Fruit fly (Drosophila melanogaster) whole organism, embryonic: ENCODE data around the gene CG31948.

ENCODE experiments used
- Awh ChIP-seq: fragments of 200-800 bp; sonication (Bioruptor generic); IDR thresholded peaks from 2 replicates; pipeline ENCODE4, ENCODE4 v1.3.6; 2022; ENCODE audit warnings: missing biosample characterization, missing genetic modification characterization
- BEAF-32 ChIP-seq: fragments of 200-800 bp; sonication (Bioruptor generic); optimal IDR thresholded peaks from 3 replicates; lab custom pipeline; 2017; ENCODE audit warnings: missing biosample characterization, missing genetic modification characterization, mild to moderate bottlenecking, moderate library complexity, missing genetic modification reagents
- CG10431 ChIP-seq: fragments of 200-800 bp; sonication (Bioruptor generic); optimal IDR thresholded peaks from 3 replicates; lab custom pipeline; 2018; ENCODE audit warnings: missing biosample characterization, mild to moderate bottlenecking, missing genetic modification characterization
- CG10543 ChIP-seq: fragments of 200-800 bp; sonication (Bioruptor generic); optimal IDR thresholded peaks from 3 replicates; lab custom pipeline; 2017; ENCODE audit warnings: missing biosample characterization, mild to moderate bottlenecking, missing genetic modification characterization, moderate library complexity
- CG10979 ChIP-seq: fragments of 200-800 bp; sonication (Bioruptor generic); optimal IDR thresholded peaks from 2 replicates; lab custom pipeline; 2018; ENCODE audit warnings: missing biosample characterization, mild to moderate bottlenecking, missing genetic modification characterization, moderate library complexity
- CG12744 ChIP-seq: fragments of 200-800 bp; sonication (Bioruptor generic); optimal IDR thresholded peaks from 2 replicates; lab custom pipeline; 2016; ENCODE audit warnings: missing biosample characterization, missing genetic modification characterization
- CG13624 ChIP-seq: fragments of 200-800 bp; sonication (Bioruptor generic); optimal IDR thresholded peaks from 2 replicates; lab custom pipeline; 2016; ENCODE audit warnings: missing biosample characterization, missing genetic modification characterization
- CG14710 ChIP-seq: fragments of 200-800 bp; sonication (Bioruptor generic); optimal IDR thresholded peaks from 3 replicates; lab custom pipeline; 2019; ENCODE audit warnings: missing biosample characterization, mild to moderate bottlenecking, missing genetic modification characterization, moderate library complexity
- CG14860 ChIP-seq: fragments of 200-800 bp; sonication (Bioruptor generic); IDR thresholded peaks from 3 replicates; pipeline ENCODE4 v1.3.6; 2022; ENCODE audit warnings: missing biosample characterization, missing genetic modification characterization; ENCODE audit not compliant: partially characterized antibody
- CG14965 ChIP-seq: fragments of 200-800 bp; sonication (Bioruptor generic); optimal IDR thresholded peaks from 2 replicates; lab custom pipeline; 2016; ENCODE audit warnings: missing biosample characterization, missing genetic modification characterization, borderline replicate concordance
- CG17829 ChIP-seq: fragments of 200-800 bp; optimal IDR thresholded peaks from 2 replicates; lab custom pipeline; 2019; ENCODE audit warnings: missing biosample characterization, mild to moderate bottlenecking, missing genetic modification characterization, moderate library complexity
- CG18011 ChIP-seq: fragments of 200-800 bp; sonication (Bioruptor generic); optimal IDR thresholded peaks from 2 replicates; lab custom pipeline; 2017; ENCODE audit warnings: missing biosample characterization, missing genetic modification characterization, mild to moderate bottlenecking, moderate library complexity, missing genotype
- CG18262 ChIP-seq: fragments of 200-800 bp; optimal IDR thresholded peaks from 3 replicates; lab custom pipeline; 2019; ENCODE audit warnings: missing biosample characterization, mild to moderate bottlenecking, missing genetic modification characterization, moderate library complexity
- CG2129 ChIP-seq: fragments of 200-800 bp; sonication (Bioruptor generic); IDR thresholded peaks from 2 replicates; pipeline ENCODE4 v1.3.6; 2022; ENCODE audit warnings: missing biosample characterization, missing genetic modification characterization; ENCODE audit not compliant: partially characterized antibody
- CG2199 ChIP-seq: fragments of 200-800 bp; sonication (Bioruptor generic); IDR thresholded peaks from 3 replicates; pipeline ENCODE4 v1.3.6; 2022; ENCODE audit warnings: missing biosample characterization, missing genetic modification characterization
- CG2712 ChIP-seq: fragments of 200-800 bp; optimal IDR thresholded peaks from 3 replicates; lab custom pipeline; 2019; ENCODE audit warnings: missing biosample characterization, mild to moderate bottlenecking, missing genetic modification characterization, moderate library complexity
- CG33557 ChIP-seq: fragments of 200-800 bp; sonication (Bioruptor generic); optimal IDR thresholded peaks from 2 replicates; lab custom pipeline; 2019; ENCODE audit warnings: missing biosample characterization, mild to moderate bottlenecking, missing genetic modification characterization, moderate library complexity
- CG6175 ChIP-seq: fragments of 200-800 bp; sonication (Bioruptor generic); IDR thresholded peaks from 3 replicates; pipeline ENCODE4 v1.3.6; 2022; ENCODE audit warnings: missing biosample characterization, missing genetic modification characterization
- CG9727 ChIP-seq: fragments of 200-800 bp; sonication (Bioruptor generic); optimal IDR thresholded peaks from 3 replicates; lab custom pipeline; 2017; ENCODE audit warnings: missing biosample characterization, mild to moderate bottlenecking, missing genetic modification characterization
- D19A ChIP-seq: fragments of 200-800 bp; optimal IDR thresholded peaks from 3 replicates; lab custom pipeline; 2019; ENCODE audit warnings: missing biosample characterization, mild to moderate bottlenecking, missing genetic modification characterization, moderate library complexity
- Dek ChIP-seq: fragments of 200-800 bp; sonication (Bioruptor generic); optimal IDR thresholded peaks from 3 replicates; lab custom pipeline; 2019; ENCODE audit warnings: missing biosample characterization, mild to moderate bottlenecking, missing genetic modification characterization, moderate library complexity
- Dref ChIP-seq: fragments of 200-800 bp; sonication (Bioruptor generic); IDR thresholded peaks from 2 replicates; pipeline ENCODE4 v1.3.6; 2022; ENCODE audit warnings: missing biosample characterization, missing genetic modification characterization
- Ets65A ChIP-seq: fragments of 200-800 bp; sonication (Bioruptor generic); peaks from one replicate; lab custom pipeline; 2016; ENCODE audit warnings: missing biosample characterization, missing genetic modification characterization
- HLH4C ChIP-seq: fragments of 200-800 bp; sonication (Bioruptor generic); IDR thresholded peaks from 3 replicates; pipeline ENCODE4 v1.3.6; 2022; ENCODE audit warnings: missing biosample characterization, missing genetic modification characterization; ENCODE audit not compliant: partially characterized antibody
- HLH54F ChIP-seq: fragments of 200-800 bp; sonication (Bioruptor generic); optimal IDR thresholded peaks from 3 replicates; lab custom pipeline; 2016; ENCODE audit warnings: missing biosample characterization, missing genetic modification characterization
- NFAT ChIP-seq: fragments of 200-800 bp; sonication (Bioruptor generic); IDR thresholded peaks from 2 replicates; pipeline ENCODE4 v1.3.6; 2022; ENCODE audit warnings: missing biosample characterization, missing genetic modification characterization
- Scr ChIP-seq: fragments of 200-800 bp; sonication (Bioruptor generic); IDR thresholded peaks from 2 replicates; pipeline ENCODE4 v1.3.6; 2022; ENCODE audit warnings: missing biosample characterization, missing genetic modification characterization; ENCODE audit not compliant: partially characterized antibody
- ac ChIP-seq: fragments of 200-800 bp; sonication (Bioruptor generic); optimal IDR thresholded peaks from 3 replicates; lab custom pipeline; 2017; ENCODE audit warnings: missing biosample characterization, mild to moderate bottlenecking, missing genetic modification characterization
- cg ChIP-seq: fragments of 200-800 bp; sonication (Bioruptor generic); optimal IDR thresholded peaks from 3 replicates; lab custom pipeline; 2019; ENCODE audit warnings: missing biosample characterization, mild to moderate bottlenecking, missing genetic modification characterization, moderate library complexity
- crol ChIP-seq: fragments of 200-800 bp; sonication (Bioruptor generic); IDR thresholded peaks from 2 replicates; pipeline ENCODE4 v1.3.6; 2022; ENCODE audit warnings: missing biosample characterization, missing genetic modification characterization
- dmrt11E ChIP-seq: fragments of 200-800 bp; sonication (Bioruptor generic); optimal IDR thresholded peaks from 3 replicates; lab custom pipeline; 2018; ENCODE audit warnings: missing biosample characterization, mild to moderate bottlenecking, missing genetic modification characterization, moderate library complexity
- grau ChIP-seq: fragments of 200-800 bp; optimal IDR thresholded peaks from 3 replicates; lab custom pipeline; 2019; ENCODE audit warnings: missing biosample characterization, mild to moderate bottlenecking, missing genetic modification characterization, moderate library complexity
- grn ChIP-seq: fragments of 200-800 bp; sonication (Bioruptor generic); optimal IDR thresholded peaks from 3 replicates; lab custom pipeline; 2017; ENCODE audit warnings: missing biosample characterization, missing genetic modification characterization
- hth ChIP-seq: fragments of >200 bp; optimal IDR thresholded peaks from 2 replicates; lab custom pipeline; 2017; ENCODE audit warnings: inconsistent platforms
- kni ChIP-seq: fragments of 200-800 bp; sonication (Bioruptor generic); optimal IDR thresholded peaks from 3 replicates; lab custom pipeline; 2017; ENCODE audit warnings: mild to moderate bottlenecking, missing biosample characterization, missing genetic modification reagents, missing genetic modification characterization
- lola ChIP-seq, 3 experiments: fragments of >200 bp in 2 of 3; fragments of 200-800 bp in 1 of 3; sonication (Bioruptor generic) in 1 of 3; optimal IDR thresholded peaks; 2 replicates each; lab custom pipeline; 2017 to 2019; ENCODE audit warnings: missing biosample characterization in 3 of 3, missing genetic modification characterization in 3 of 3, mild to moderate bottlenecking in 1 of 3, moderate library complexity in 1 of 3
- oc ChIP-seq: fragments of 200-800 bp; sonication (Bioruptor generic); optimal IDR thresholded peaks from 2 replicates; lab custom pipeline; 2018; ENCODE audit warnings: missing biosample characterization, mild to moderate bottlenecking, missing genetic modification characterization, moderate library complexity
- org-1 ChIP-seq: fragments of 200-800 bp; sonication (Bioruptor generic); optimal IDR thresholded peaks from 2 replicates; lab custom pipeline; 2017; ENCODE audit warnings: missing biosample characterization, missing genetic modification characterization
- p53 ChIP-seq: fragments of 200-800 bp; sonication (Bioruptor generic); optimal IDR thresholded peaks from 2 replicates; lab custom pipeline; 2016; ENCODE audit warnings: missing biosample characterization, missing genetic modification characterization
- peb ChIP-seq: fragments of 200-800 bp; sonication (Bioruptor generic); IDR thresholded peaks from 2 replicates; pipeline ENCODE4 v1.3.6; 2022; ENCODE audit warnings: missing biosample characterization, missing genetic modification characterization
- prd ChIP-seq, 3 experiments: fragments of >200 bp in 2 of 3; fragments of 200-800 bp in 1 of 3; sonication (Bioruptor generic) in 1 of 3; optimal IDR thresholded peaks in 2 of 3; IDR thresholded peaks in 1 of 3; 2 replicates in 2 of 3; 3 replicates in 1 of 3; pipeline versions ENCODE4 v1.3.6 to Lab custom; 2017 to 2022; ENCODE audit warnings: missing biosample characterization in 1 of 3, missing genetic modification characterization in 1 of 3
- ro ChIP-seq: fragments of 200-800 bp; sonication (Bioruptor generic); IDR thresholded peaks from 2 replicates; pipeline ENCODE4 v1.3.6; 2022; ENCODE audit warnings: missing biosample characterization, missing genetic modification characterization
- sd ChIP-seq: fragments of 200-800 bp; sonication (Bioruptor generic); optimal IDR thresholded peaks from 3 replicates; lab custom pipeline; 2018; ENCODE audit warnings: missing biosample characterization, mild to moderate bottlenecking, missing genetic modification characterization, moderate library complexity
- sens ChIP-seq: fragments of 200-800 bp; sonication (Bioruptor generic); peaks from one replicate; lab custom pipeline; 2016; ENCODE audit warnings: missing biosample characterization, missing genetic modification characterization
- trem ChIP-seq: fragments of 200-800 bp; optimal IDR thresholded peaks from 3 replicates; lab custom pipeline; 2019; ENCODE audit warnings: missing biosample characterization, mild to moderate bottlenecking, missing genetic modification characterization, moderate library complexity
- vvl ChIP-seq: fragments of 200-800 bp; sonication (Bioruptor generic); IDR thresholded peaks from 2 replicates; pipeline ENCODE4 v1.3.6; 2022; ENCODE audit warnings: missing biosample characterization, missing genetic modification characterization

The CG31948 gene

DNA sequence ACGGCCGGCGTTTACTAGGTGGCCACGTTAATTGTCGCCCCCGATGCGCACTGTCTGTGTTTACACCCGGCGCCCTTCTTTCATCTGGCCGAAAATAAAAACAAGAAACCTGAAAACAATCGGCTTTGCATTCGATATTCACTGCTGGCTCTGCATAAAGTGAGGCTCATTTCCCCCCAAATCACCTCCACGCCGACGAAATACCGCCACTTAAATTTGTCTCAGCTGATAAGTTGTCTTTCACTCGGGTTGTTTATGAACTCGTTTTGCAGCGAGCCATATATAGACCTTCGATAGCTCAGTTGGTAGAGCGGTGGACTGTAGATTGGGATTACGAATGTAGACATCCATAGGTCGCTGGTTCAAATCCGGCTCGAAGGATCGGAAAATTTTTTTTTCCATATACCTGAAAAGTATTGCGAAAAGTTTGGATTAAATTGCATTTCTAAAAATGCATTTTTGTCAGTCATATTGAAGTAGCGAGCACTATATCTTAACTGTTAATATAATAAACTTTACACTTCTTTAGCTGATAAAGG is 45.9 kb upstream of the CG31948 start (continued):
- TF ChIP-seq CG14860 (GFP tag; lab: Robert Waterston, UW) (0 out of 3 replicates have a peak, but pooled peaks have one; percentile 42), sens (GFP tag; lab: Kevin White, UChicago) (no peak), CG10431 (GFP tag; lab: Kevin White, UChicago) (no peak), CG6175 (GFP tag; lab: Robert Waterston, UW) (no peak), CG18011 (no peak), CG10543 (GFP tag; lab: Kevin White, UChicago) (no peak), vvl (GFP tag; lab: Robert Waterston, UW) (peak; percentile 74; the same call in 1 of the 2 replicates)

DNA sequence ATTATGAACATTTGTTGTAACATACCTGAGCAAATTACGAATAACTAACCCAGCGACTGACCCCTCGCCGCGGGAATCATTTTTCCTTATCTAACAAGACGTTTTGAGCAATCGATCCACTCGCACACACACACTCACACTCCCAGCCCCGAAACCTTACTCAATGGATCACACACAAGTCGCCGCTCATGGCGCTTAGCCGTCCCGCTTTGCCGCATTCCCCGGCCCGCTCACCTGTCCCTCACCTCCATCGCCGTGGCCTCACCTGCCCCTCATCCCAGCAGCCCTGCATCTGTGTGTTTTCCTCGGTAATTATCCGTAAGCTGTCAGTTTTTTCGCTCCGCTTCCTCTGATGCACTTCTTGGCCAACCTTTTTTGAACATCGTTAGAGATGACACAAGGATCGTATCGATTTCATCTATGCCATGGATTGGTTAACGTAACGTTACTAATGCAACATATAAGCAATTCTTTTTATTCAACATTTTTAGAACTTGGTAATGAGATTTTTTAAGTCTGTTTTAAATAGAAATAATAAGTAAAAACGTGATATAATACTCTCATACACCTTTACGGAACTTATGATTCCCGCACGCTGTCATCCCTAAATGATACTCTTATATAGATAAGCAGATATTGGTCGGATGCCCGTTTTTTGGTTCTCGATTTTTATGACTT is 44.9 kb upstream of the CG31948 start:
- TF ChIP-seq NFAT (0 out of 2 replicates have a peak, but pooled peaks have one; percentile 20), sens (GFP tag; lab: Kevin White, UChicago) (peak; percentile 88), hth (no peak), CG18262 (tag; lab: Kevin White, UChicago) (peak; percentile 44), HLH54F (GFP tag; lab: Kevin White, UChicago) (no peak), CG10979 (tag; lab: Kevin White, UChicago) (peak; percentile 36), prd (optimal IDR thresholded peaks at IDR 0.05; lab: Kevin White, UChicago) (no peak), prd (GFP tag; IDR thresholded peaks at IDR 0.05; lab: Robert Waterston, UW) (peak; percentile 9; the same call in 1 of the 3 replicates), CG13624 (GFP tag; lab: Kevin White, UChicago) (no peak), p53 (no peak), kni (GFP tag; lab: Kevin White, UChicago) (peak; percentile 87), cg (GFP tag; lab: Kevin White, UChicago) (peak; percentile 42), CG2712 (tag; lab: Kevin White, UChicago) (peak; percentile 58), Ets65A (GFP tag; lab: Kevin White, UChicago) (peak; percentile 92), Awh (GFP tag; lab: Robert Waterston, UW) (no peak), CG9727 (GFP tag; lab: Kevin White, UChicago) (peak; percentile 17), trem (tag; lab: Kevin White, UChicago) (peak; percentile 12), grn (GFP tag; lab: Kevin White, UChicago) (peak; percentile 41), Scr (GFP tag; lab: Robert Waterston, UW) (peak; percentile 54), org-1 (GFP tag; lab: Kevin White, UChicago) (no peak), BEAF-32 (GFP tag; lab: Kevin White, UChicago) (peak; percentile 56), oc (peak; percentile 69), CG14710 (tag; lab: Kevin White, UChicago) (peak; percentile 33), Dref (no peak), CG2199 (GFP tag; lab: Robert Waterston, UW) (peak; percentile 69; the same call in 2 of the 3 replicates), CG33557 (GFP tag; lab: Kevin White, UChicago) (peak; percentile 20), CG12744 (GFP tag; lab: Kevin White, UChicago) (no peak), ac (GFP tag; lab: Kevin White, UChicago) (peak; percentile 76), lola (GFP tag; optimal IDR thresholded peaks at IDR 0.05; lab: Kevin White, UChicago) (peak in 1 of 3 experiments; percentile 55), peb (GFP tag; lab: Robert Waterston, UW) (0 out of 2 replicates have a peak, but pooled peaks have one; percentile 11), CG14965 (no peak), grau (tag; lab: Kevin White, UChicago) (peak; percentile 2), Dek (tag; lab: Kevin White, UChicago) (no peak), HLH4C (GFP tag; lab: Robert Waterston, UW) (no peak), CG17829 (tag; lab: Kevin White, UChicago) (peak; percentile 14), ro (no peak), sd (tag; lab: Kevin White, UChicago) (peak; percentile 43), CG2129 (peak; percentile 44; the same call in 1 of the 2 replicates), crol (GFP tag; lab: Robert Waterston, UW) (peak; percentile 98), dmrt11E (tag; lab: Kevin White, UChicago) (peak; percentile 60), D19A (peak; percentile 30)
